Worm (Caenorhabditis elegans) whole organism, L3 larva: Measurements from ENCODE around the gene srh-287.

Experiments
- ceh-16 ChIP-seq: sonication (generic microtip); optimal IDR thresholded peaks from 2 replicates; lab custom pipeline; 2017; ENCODE audit warnings: missing biosample characterization, missing genetic modification characterization
- jun-1 ChIP-seq: fragments of 150-350 bp; optimal IDR thresholded peaks from 2 replicates; lab custom pipeline; 2014; ENCODE audit warnings: missing biosample characterization, missing genetic modification reagents, missing genetic modification characterization
- mdl-1 ChIP-seq: fragments of 150-350 bp; optimal IDR thresholded peaks from 2 replicates; lab custom pipeline; 2014; ENCODE audit warnings: missing biosample characterization, missing genetic modification characterization
- zag-1 ChIP-seq: fragments of 150-350 bp; optimal IDR thresholded peaks from 2 replicates; lab custom pipeline; 2014; ENCODE audit warnings: missing biosample characterization, missing genetic modification characterization

- TF ChIP-seq jun-1 (tag; lab: Kevin White, UChicago) = no peak
- no peak for TF ChIP-seq ceh-16 (tag; lab: Kevin White, UChicago)
- TF ChIP-seq zag-1 (tag; lab: Kevin White, UChicago) = no peak
- no peak for TF ChIP-seq mdl-1 (tag; lab: Kevin White, UChicago)
Observed at ce11 chrV:17844106-17844505, 43.5 kb downstream of the srh-287 start, which contains the start of gene srh-286.
